Worm (Caenorhabditis elegans) whole organism, L2 larva: ENCODE results near the gene rabr-2.

ENCODE experiments used
- C34F6.9 ChIP-seq: fragments of 150-350 bp; optimal IDR thresholded peaks from 2 replicates; lab custom pipeline; 2014; ENCODE audit warnings: missing biosample characterization, missing genetic modification characterization
- R02D3.7 ChIP-seq: fragments of 150-350 bp; optimal IDR thresholded peaks from 2 replicates; lab custom pipeline; 2014; ENCODE audit warnings: missing biosample characterization, missing genetic modification characterization
- lin-39 ChIP-seq: fragments of 150-350 bp; optimal IDR thresholded peaks from 2 replicates; lab custom pipeline; 2014; ENCODE audit warnings: missing biosample characterization, missing genetic modification reagents, missing genetic modification characterization
- lsy-2 ChIP-seq, 2 experiments: fragments of 150-350 bp in 1 of 2; sonication (generic microtip) in 1 of 2; optimal IDR thresholded peaks; 2 replicates each; lab custom pipeline; 2014 to 2017; ENCODE audit warnings: missing biosample characterization in 2 of 2, missing genetic modification characterization in 2 of 2
- mdl-1 ChIP-seq, 2 experiments: fragments of 150-350 bp in 1 of 2; sonication (generic microtip) in 1 of 2; optimal IDR thresholded peaks; 2 replicates each; lab custom pipeline; 2017; ENCODE audit warnings: missing biosample characterization in 2 of 2, missing genetic modification characterization in 2 of 2
- nhr-10 ChIP-seq: sonication (generic microtip); optimal IDR thresholded peaks from 2 replicates; lab custom pipeline; 2017; ENCODE audit warnings: missing biosample characterization, missing genetic modification characterization
- nhr-129 ChIP-seq: fragments of 150-350 bp; optimal IDR thresholded peaks from 2 replicates; lab custom pipeline; 2014; ENCODE audit warnings: missing biosample characterization, missing genetic modification characterization
- nhr-77 ChIP-seq: fragments of 150-350 bp; optimal IDR thresholded peaks from 2 replicates; lab custom pipeline; 2014; ENCODE audit warnings: missing biosample characterization, missing genetic modification characterization
- snpc-4 ChIP-seq: fragments of 150-350 bp; optimal IDR thresholded peaks from 2 replicates; lab custom pipeline; 2014; ENCODE audit warnings: missing biosample characterization, missing genetic modification characterization
- unc-39 ChIP-seq: fragments of 150-350 bp; optimal IDR thresholded peaks from 2 replicates; lab custom pipeline; 2014; ENCODE audit warnings: missing biosample characterization, missing genetic modification characterization
- zag-1 ChIP-seq: fragments of 150-350 bp; optimal IDR thresholded peaks from 2 replicates; lab custom pipeline; 2014; ENCODE audit warnings: missing biosample characterization, missing genetic modification characterization
- ztf-11 ChIP-seq: sonication (generic microtip); optimal IDR thresholded peaks from 2 replicates; lab custom pipeline; 2017; ENCODE audit warnings: missing biosample characterization, missing genetic modification characterization

DNA sequence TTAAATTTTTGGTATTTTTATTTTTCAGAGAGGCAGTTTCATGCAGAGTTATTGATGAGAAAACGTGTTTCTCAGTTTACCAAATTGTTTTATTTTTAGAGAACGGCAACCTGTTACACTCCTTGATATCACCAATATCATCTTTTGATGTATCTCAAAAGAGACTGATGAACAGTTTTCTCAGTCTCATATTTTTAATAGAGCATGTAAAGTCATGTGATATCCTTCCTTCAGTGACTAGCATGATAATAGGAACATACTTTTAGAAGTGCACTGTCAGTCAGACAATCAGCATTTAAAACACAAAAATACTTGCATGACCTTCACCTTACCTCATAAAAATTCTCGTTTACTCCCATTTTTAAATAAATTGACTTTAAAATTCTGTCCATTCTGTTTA, 40.6 kb downstream of the rabr-2 start, which contains the start of gene F11E6.11:
- TF ChIP-seq C34F6.9 = no peak
- TF ChIP-seq nhr-77 (tag; lab: Kevin White, UChicago) = no peak
- no peak for TF ChIP-seq lin-39 (tag; lab: Kevin White, UChicago)
- no peak for TF ChIP-seq nhr-10 (tag; lab: Kevin White, UChicago)
- TF ChIP-seq ztf-11 (tag; lab: Kevin White, UChicago) = no peak
- no peak for TF ChIP-seq snpc-4 (tag; lab: Kevin White, UChicago)
- TF ChIP-seq mdl-1 (tag; optimal IDR thresholded peaks at IDR 0.05; lab: Kevin White, UChicago) = no peak
- no peak for TF ChIP-seq lsy-2 (tag; optimal IDR thresholded peaks at IDR 0.05; lab: Kevin White, UChicago)
- TF ChIP-seq R02D3.7 (tag; lab: Kevin White, UChicago) = no peak
- no peak for TF ChIP-seq zag-1
- no peak for TF ChIP-seq unc-39
- no peak for TF ChIP-seq nhr-129 (tag; lab: Kevin White, UChicago)
